In the genomic region with DNA sequence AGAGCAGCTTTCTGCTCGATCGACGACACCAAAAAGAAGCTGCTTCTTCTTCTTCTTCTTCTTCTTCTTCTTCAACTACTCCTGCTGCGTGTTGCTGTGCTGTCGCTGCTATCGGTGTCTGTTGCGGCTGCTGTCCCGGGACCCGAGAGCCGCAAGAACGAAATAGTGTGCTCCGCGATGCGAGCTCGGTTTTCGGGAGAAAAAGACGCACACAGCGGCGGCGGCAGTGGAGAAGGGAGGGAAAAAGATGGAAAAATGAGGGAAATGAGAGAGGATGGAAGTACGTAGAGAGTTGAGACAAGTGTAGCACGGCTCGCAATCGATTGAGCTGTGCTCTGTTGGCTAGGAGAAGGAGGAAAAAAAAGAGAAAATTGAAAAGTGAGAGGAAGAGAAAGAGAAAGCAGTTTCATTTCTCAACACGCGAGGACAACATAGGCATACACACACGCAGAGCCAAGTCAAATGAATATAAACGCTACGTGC, we compare ENCODE assay signal across 4 worm cellular contexts.
TF ChIP-seq lines count a peak whose summit lies in the region.

No protein-coding gene starts in this region.

TF ChIP-seq in whole organism, L2 larva, 48 proteins besides CTCF, POLR2A, EP300 and RAD21 (continued from another document):
- TF ChIP-seq nhr-129 (tag; optimal IDR thresholded peaks at IDR 0.05; lab: Kevin White, UChicago) (peak; percentile 80), aly-2 (tag; optimal IDR thresholded peaks at IDR 0.05; lab: Kevin White, UChicago) (no peak), fos-1 (tag; optimal IDR thresholded peaks at IDR 0.05; lab: Kevin White, UChicago) (peak; percentile 26), R02D3.7 (tag; optimal IDR thresholded peaks at IDR 0.05; lab: Kevin White, UChicago) (no peak), unc-62 (GFP tag; optimal IDR thresholded peaks at IDR 0.05; lab: Kevin White, UChicago) (no peak), elt-3 (tag; optimal IDR thresholded peaks at IDR 0.05; lab: Kevin White, UChicago) (no peak), sma-9 (GFP tag; optimal IDR thresholded peaks at IDR 0.05; lab: Kevin White, UChicago) (peak; percentile 56), sma-9 (tag; optimal IDR thresholded peaks at IDR 0.05; lab: Kevin White, UChicago) (no peak), nhr-25 (tag; optimal IDR thresholded peaks at IDR 0.05; lab: Kevin White, UChicago) (no peak), C34F6.9 (tag; optimal IDR thresholded peaks at IDR 0.05; lab: Kevin White, UChicago) (peak; percentile 79), ceh-82 (tag; optimal IDR thresholded peaks at IDR 0.05; lab: Kevin White, UChicago) (peak; percentile 50), Y55F3AM.14 (GFP tag; optimal IDR thresholded peaks at IDR 0.05; lab: Kevin White, UChicago) (peak; percentile 70), lin-11 (tag; optimal IDR thresholded peaks at IDR 0.05; lab: Kevin White, UChicago) (peak; percentile 37)
TF ChIP-seq in whole organism, L2 larva: peak in this region for 18.

TF ChIP-seq in whole organism, L4 larva, 104 proteins besides CTCF, POLR2A, EP300 and RAD21 (continued from another document):
- TF ChIP-seq hlh-30 (tag; optimal IDR thresholded peaks at IDR 0.05; lab: Kevin White, UChicago; ENCODE audit: insufficient read depth) (peak; percentile 41), jun-1 (tag; optimal IDR thresholded peaks at IDR 0.05; lab: Kevin White, UChicago) (no peak), lin-39 (tag; optimal IDR thresholded peaks at IDR 0.05; lab: Kevin White, UChicago) (no peak), egl-43 (GFP tag; IDR thresholded peaks at IDR 0.05; lab: Robert Waterston, UW) (peak; percentile 79), tra-1 (GFP tag; IDR thresholded peaks at IDR 0.05; lab: Robert Waterston, UW) (0 out of 2 replicates have a peak, but pooled peaks have one; percentile 14), mdl-1 (tag; optimal IDR thresholded peaks at IDR 0.05; lab: Kevin White, UChicago) (peak; percentile 32 to 54), nhr-28 (tag; optimal IDR thresholded peaks at IDR 0.05; lab: Kevin White, UChicago) (peak; percentile 7), vab-7 (GFP tag; IDR thresholded peaks at IDR 0.05; lab: Robert Waterston, UW) (0 out of 2 replicates have a peak, but pooled peaks have one; percentile 12), D1046.2 (GFP tag; IDR thresholded peaks at IDR 0.05; lab: Robert Waterston, UW) (no peak), snpc-4 (tag; optimal IDR thresholded peaks at IDR 0.05; lab: Kevin White, UChicago) (no peak), set-16 (GFP tag; IDR thresholded peaks at IDR 0.05; lab: Robert Waterston, UW) (peak; percentile 93), mep-1 (tag; optimal IDR thresholded peaks at IDR 0.05; lab: Kevin White, UChicago) (peak; percentile 74), daf-16 (GFP tag; optimal IDR thresholded peaks at IDR 0.05; lab: Kevin White, UChicago) (peak in 1 of 2 experiments; percentile 59), daf-16 (tag; optimal IDR thresholded peaks at IDR 0.05; lab: Kevin White, UChicago) (peak; percentile 27), Y75B8A.6 (GFP tag; IDR thresholded peaks at IDR 0.05; lab: Robert Waterston, UW) (no peak), snpc-1.2 (GFP tag; IDR thresholded peaks at IDR 0.05; lab: Robert Waterston, UW) (0 out of 2 replicates have a peak, but pooled peaks have one; percentile 28), aha-1 (tag; lab: Kevin White, UChicago) (peak; percentile 83), fkh-10 (GFP tag; optimal IDR thresholded peaks at IDR 0.05; lab: Kevin White, UChicago) (peak; percentile 47), egl-27 (tag; optimal IDR thresholded peaks at IDR 0.05; lab: Kevin White, UChicago) (no peak), lin-13 (GFP tag; optimal IDR thresholded peaks at IDR 0.05; lab: Kevin White, UChicago) (peak; percentile 35)
TF ChIP-seq in whole organism, L4 larva: peak in this region for 28.

TF ChIP-seq in whole organism, late embryonic, 69 proteins besides CTCF, POLR2A, EP300 and RAD21 (continued from another document):
- TF ChIP-seq F13H6.1 (tag; optimal IDR thresholded peaks at IDR 0.05; lab: Kevin White, UChicago) = peak; percentile 4
- TF ChIP-seq dmd-4 (tag; optimal IDR thresholded peaks at IDR 0.05; lab: Kevin White, UChicago; ENCODE audit: borderline replicate concordance) = peak; percentile 46
- TF ChIP-seq mec-3 (tag; optimal IDR thresholded peaks at IDR 0.05; lab: Kevin White, UChicago; ENCODE audit: borderline replicate concordance) = peak; percentile 65
- peak; percentile 32 for TF ChIP-seq hlh-6 (tag; optimal IDR thresholded peaks at IDR 0.05; lab: Kevin White, UChicago)
- peak; percentile 70 for TF ChIP-seq rnt-1 (tag; optimal IDR thresholded peaks at IDR 0.05; lab: Kevin White, UChicago)
- peak; percentile 29 for TF ChIP-seq hlh-8 (tag; optimal IDR thresholded peaks at IDR 0.05; lab: Kevin White, UChicago)
- no peak for TF ChIP-seq lin-11 (tag; optimal IDR thresholded peaks at IDR 0.05; lab: Kevin White, UChicago)
- peak; percentile 82 for TF ChIP-seq unc-42 (tag; optimal IDR thresholded peaks at IDR 0.05; lab: Kevin White, UChicago)
- TF ChIP-seq Y22D7AL.16 (tag; optimal IDR thresholded peaks at IDR 0.05; lab: Kevin White, UChicago) = peak; percentile 50
- peak; percentile 19 for TF ChIP-seq che-1 (tag; optimal IDR thresholded peaks at IDR 0.05; lab: Kevin White, UChicago)
- TF ChIP-seq C08G9.2 (tag; optimal IDR thresholded peaks at IDR 0.05; lab: Kevin White, UChicago) = peak; percentile 29
- TF ChIP-seq K09A11.1 (tag; optimal IDR thresholded peaks at IDR 0.05; lab: Kevin White, UChicago; ENCODE audit: insufficient read depth) = peak; percentile 30

TF ChIP-seq in whole organism, mixed stage, embryonic, 35 proteins besides CTCF, POLR2A, EP300 and RAD21 (continued from another document):
- TF ChIP-seq mab-5 (tag; optimal IDR thresholded peaks at IDR 0.05; lab: Kevin White, UChicago) = no peak
- peak; percentile 13 for TF ChIP-seq mls-2 (tag; optimal IDR thresholded peaks at IDR 0.05; lab: Kevin White, UChicago)
- no peak for TF ChIP-seq ceh-39 (tag; optimal IDR thresholded peaks at IDR 0.05; lab: Kevin White, UChicago)
- no peak for TF ChIP-seq ceh-83 (GFP tag; optimal IDR thresholded peaks at IDR 0.05; lab: Kevin White, UChicago)
- TF ChIP-seq lsy-2 (tag; optimal IDR thresholded peaks at IDR 0.05; lab: Kevin White, UChicago) = no peak
- TF ChIP-seq drap-1 (GFP tag; optimal IDR thresholded peaks at IDR 0.05; lab: Kevin White, UChicago) = peak; percentile 9
- peak; percentile 19 for TF ChIP-seq pha-4 (tag; optimal IDR thresholded peaks at IDR 0.05; lab: Kevin White, UChicago)
